Worm (Caenorhabditis elegans) whole organism, midembryonic: Measurements from ENCODE around the gene skpo-3.

Experiments
- T22C8.4 ChIP-seq: fragments of 200-800 bp; sonication (Bioruptor generic); IDR thresholded peaks from 2 replicates; pipeline ENCODE4 v1.3.6; 2022; ENCODE audit warnings: missing genetic modification characterization, missing compliant biosample characterization
- flt-1 ChIP-seq: fragments of 200-800 bp; sonication (Bioruptor generic); IDR thresholded peaks from 2 replicates; pipeline ENCODE4 v1.3.6; 2022; ENCODE audit warnings: missing genetic modification characterization, missing compliant biosample characterization
- klf-2 ChIP-seq: fragments of 200-800 bp; sonication (Bioruptor generic); conservative IDR thresholded peaks from 2 replicates; pipeline ENCODE4 v1.3.6; 2022; ENCODE audit warnings: missing genetic modification reagents, missing genetic modification characterization, missing compliant biosample characterization
- med-1 ChIP-seq: sonication (generic microtip); optimal IDR thresholded peaks from 2 replicates; lab custom pipeline; 2017; ENCODE audit warnings: missing genetic modification characterization, mild to moderate bottlenecking, missing compliant biosample characterization, antibody characterized with exemption, missing genetic modification reagents; ENCODE audit not compliant: insufficient read depth
- ztf-23 ChIP-seq: fragments of 200-800 bp; sonication (Bioruptor generic); IDR thresholded peaks from 2 replicates; pipeline ENCODE4 v1.3.6; 2022; ENCODE audit warnings: missing genetic modification reagents, missing genetic modification characterization, missing compliant biosample characterization
- ztf-29 ChIP-seq: fragments of 200-800 bp; sonication (Bioruptor generic); IDR thresholded peaks from 2 replicates; pipeline ENCODE4 v1.3.6; 2022; ENCODE audit warnings: missing genetic modification reagents, missing genetic modification characterization, missing compliant biosample characterization

DNA sequence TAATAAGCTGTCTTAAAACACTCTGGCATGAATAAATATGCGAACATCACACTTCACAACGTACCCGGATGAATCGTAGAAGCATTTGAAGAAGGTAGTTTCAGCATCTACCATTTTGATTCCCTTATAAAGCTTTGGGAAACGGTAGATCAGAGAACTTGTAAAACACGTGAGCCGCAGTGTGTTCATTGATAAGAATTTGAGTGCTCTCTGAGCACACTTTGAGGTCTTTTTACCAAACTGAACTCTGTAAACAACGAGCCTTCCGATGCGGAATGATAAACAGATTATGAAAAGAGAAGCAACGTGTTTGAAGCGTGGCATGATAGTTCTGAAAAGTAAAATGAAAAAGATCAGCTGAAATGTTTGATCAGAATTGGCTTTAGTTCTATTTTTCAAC, 7.4 kb upstream of the skpo-3 start, which contains the start of gene aqp-1:
- no peak for TF ChIP-seq ztf-29 (GFP tag; lab: Robert Waterston, UW)
- TF ChIP-seq flt-1 (GFP tag; lab: Robert Waterston, UW): no peak
- no peak for TF ChIP-seq T22C8.4 (GFP tag; lab: Robert Waterston, UW)
- no peak for TF ChIP-seq klf-2
- no peak for TF ChIP-seq ztf-23
- TF ChIP-seq med-1 (GFP tag; lab: Kevin White, UChicago): no peak
